Fruit fly (Drosophila melanogaster) whole organism, embryonic: ENCODE results near the gene CG5334.
A peak's percentile ranks its signal among the peaks of the same experiment; 100 is the strongest.

Source experiments
- Ada2b ChIP-seq: fragments of 200-800 bp; sonication (Bioruptor generic); IDR thresholded peaks from 2 replicates; pipeline ENCODE4 v1.3.6; 2022; ENCODE audit warnings: missing biosample characterization, missing genetic modification characterization
- CG10366 ChIP-seq: fragments of 200-800 bp; sonication (Bioruptor generic); IDR thresholded peaks from 2 replicates; pipeline ENCODE4 v1.3.6; 2022; ENCODE audit warnings: missing biosample characterization, missing genetic modification characterization
- CG10979 ChIP-seq: fragments of 200-800 bp; sonication (Bioruptor generic); optimal IDR thresholded peaks from 2 replicates; lab custom pipeline; 2018; ENCODE audit warnings: missing biosample characterization, mild to moderate bottlenecking, missing genetic modification characterization, moderate library complexity
- CG11247 ChIP-seq: fragments of 200-800 bp; sonication (Bioruptor generic); IDR thresholded peaks from 2 replicates; pipeline ENCODE4 v1.3.6; 2022; ENCODE audit warnings: missing biosample characterization, missing genetic modification characterization
- CG11695 ChIP-seq: fragments of 200-800 bp; sonication (Bioruptor generic); IDR thresholded peaks from 3 replicates; pipeline ENCODE4 v1.3.6; 2022; ENCODE audit warnings: missing biosample characterization, missing genetic modification characterization
- CG11696 ChIP-seq: fragments of 200-800 bp; sonication (Bioruptor generic); IDR thresholded peaks from 2 replicates; pipeline ENCODE4 v1.3.6; 2022; ENCODE audit warnings: missing biosample characterization, missing genetic modification characterization
- CG12236 ChIP-seq: fragments of 200-800 bp; sonication (Bioruptor generic); optimal IDR thresholded peaks from 2 replicates; lab custom pipeline; 2016; ENCODE audit warnings: missing biosample characterization, missing genetic modification characterization
- CG12744 ChIP-seq: fragments of 200-800 bp; sonication (Bioruptor generic); optimal IDR thresholded peaks from 2 replicates; lab custom pipeline; 2016; ENCODE audit warnings: missing biosample characterization, missing genetic modification characterization
- CG13624 ChIP-seq: fragments of 200-800 bp; sonication (Bioruptor generic); optimal IDR thresholded peaks from 2 replicates; lab custom pipeline; 2016; ENCODE audit warnings: missing biosample characterization, missing genetic modification characterization
- CG14860 ChIP-seq: fragments of 200-800 bp; sonication (Bioruptor generic); IDR thresholded peaks from 3 replicates; pipeline ENCODE4 v1.3.6; 2022; ENCODE audit warnings: missing biosample characterization, missing genetic modification characterization; ENCODE audit not compliant: partially characterized antibody
- CG16813 ChIP-seq: fragments of 200-800 bp; sonication (Bioruptor generic); IDR thresholded peaks from 3 replicates; pipeline ENCODE4 v1.3.6; 2022; ENCODE audit warnings: missing biosample characterization, missing genetic modification characterization; ENCODE audit not compliant: partially characterized antibody
- CG18262 ChIP-seq: fragments of 200-800 bp; optimal IDR thresholded peaks from 3 replicates; lab custom pipeline; 2019; ENCODE audit warnings: missing biosample characterization, mild to moderate bottlenecking, missing genetic modification characterization, moderate library complexity
- CG2712 ChIP-seq: fragments of 200-800 bp; optimal IDR thresholded peaks from 3 replicates; lab custom pipeline; 2019; ENCODE audit warnings: missing biosample characterization, mild to moderate bottlenecking, missing genetic modification characterization, moderate library complexity
- CG2875 ChIP-seq: fragments of 200-800 bp; sonication (Bioruptor generic); optimal IDR thresholded peaks from 2 replicates; lab custom pipeline; 2017; ENCODE audit warnings: missing biosample characterization, mild to moderate bottlenecking, missing genetic modification characterization, missing genetic modification reagents
- CG4424 ChIP-seq: fragments of 200-800 bp; sonication (Bioruptor generic); optimal IDR thresholded peaks from 3 replicates; lab custom pipeline; 2016; ENCODE audit warnings: missing biosample characterization, missing genetic modification characterization
- CG4707 ChIP-seq: fragments of 200-800 bp; sonication (Bioruptor generic); optimal IDR thresholded peaks from 2 replicates; lab custom pipeline; 2018; ENCODE audit warnings: missing biosample characterization, mild to moderate bottlenecking, missing genetic modification characterization, moderate library complexity
- CG6689 ChIP-seq: fragments of 200-800 bp; sonication (Bioruptor generic); IDR thresholded peaks from 2 replicates; pipeline ENCODE4 v1.3.6; 2022; ENCODE audit warnings: missing biosample characterization, missing genetic modification characterization
- CG7839 ChIP-seq: fragments of 200-800 bp; sonication (Bioruptor generic); optimal IDR thresholded peaks from 3 replicates; lab custom pipeline; 2018; ENCODE audit warnings: missing biosample characterization, mild to moderate bottlenecking, missing genetic modification characterization, moderate library complexity
- CG8944 ChIP-seq: fragments of 200-800 bp; sonication (Bioruptor generic); optimal IDR thresholded peaks from 3 replicates; lab custom pipeline; 2016; ENCODE audit warnings: missing biosample characterization, missing genetic modification characterization
- CG9797 ChIP-seq: fragments of 200-800 bp; sonication (Bioruptor generic); optimal IDR thresholded peaks from 3 replicates; lab custom pipeline; 2018; ENCODE audit warnings: missing biosample characterization, mild to moderate bottlenecking, missing genetic modification characterization
- D19A ChIP-seq: fragments of 200-800 bp; optimal IDR thresholded peaks from 3 replicates; lab custom pipeline; 2019; ENCODE audit warnings: missing biosample characterization, mild to moderate bottlenecking, missing genetic modification characterization, moderate library complexity
- D19B ChIP-seq: fragments of 200-800 bp; sonication (Bioruptor generic); optimal IDR thresholded peaks from 2 replicates; lab custom pipeline; 2017; ENCODE audit warnings: missing biosample characterization, mild to moderate bottlenecking, missing genetic modification characterization
- Deaf1 ChIP-seq: fragments of 200-800 bp; optimal IDR thresholded peaks from 3 replicates; lab custom pipeline; 2019; ENCODE audit warnings: missing biosample characterization, mild to moderate bottlenecking, missing genetic modification characterization, moderate library complexity
- Hr51 ChIP-seq, 2 experiments: fragments of 200-800 bp; sonication (Bioruptor generic); optimal IDR thresholded peaks; 2 replicates in 1 of 2; 3 replicates in 1 of 2; lab custom pipeline; 2016 to 2018; ENCODE audit warnings: missing biosample characterization in 2 of 2, missing genetic modification characterization in 2 of 2, mild to moderate bottlenecking in 1 of 2, moderate library complexity in 1 of 2
- Lhr ChIP-seq: fragments of 200-800 bp; sonication (Bioruptor generic); optimal IDR thresholded peaks from 3 replicates; lab custom pipeline; 2017; ENCODE audit warnings: mild to moderate bottlenecking, missing biosample characterization, missing genetic modification reagents, missing genetic modification characterization
- MBD-R2 ChIP-seq: fragments of 200-800 bp; sonication (Bioruptor generic); IDR thresholded peaks from 2 replicates; pipeline ENCODE4 v1.3.6; 2022; ENCODE audit warnings: missing biosample characterization, missing genetic modification characterization
- Med ChIP-seq: fragments of 200-800 bp; sonication (Bioruptor generic); peaks from one replicate; lab custom pipeline; 2016; ENCODE audit warnings: missing biosample characterization, missing genetic modification characterization, mild to moderate bottlenecking, inconsistent platforms, moderate library complexity
- Nf-YB ChIP-seq: fragments of 200-800 bp; sonication (Bioruptor generic); optimal IDR thresholded peaks from 3 replicates; lab custom pipeline; 2019; ENCODE audit warnings: missing biosample characterization, mild to moderate bottlenecking, missing genetic modification characterization, moderate library complexity
- Optix ChIP-seq: fragments of 200-800 bp; sonication (Bioruptor generic); IDR thresholded peaks from 3 replicates; pipeline ENCODE4 v1.3.6; 2022; ENCODE audit warnings: missing biosample characterization, missing genetic modification characterization
- Rfx ChIP-seq: fragments of 200-800 bp; sonication (Bioruptor generic); IDR thresholded peaks from 2 replicates; pipeline ENCODE4 v1.3.6; 2022; ENCODE audit warnings: missing biosample characterization, missing genetic modification characterization
- Sin3A ChIP-seq: fragments of >200 bp; optimal IDR thresholded peaks from 2 replicates; lab custom pipeline; 2018
- Six4 ChIP-seq: fragments of 200-800 bp; sonication (Bioruptor generic); optimal IDR thresholded peaks from 2 replicates; lab custom pipeline; 2016; ENCODE audit warnings: missing biosample characterization, missing genetic modification characterization
- al ChIP-seq: fragments of 200-800 bp; sonication (Bioruptor generic); IDR thresholded peaks from 2 replicates; pipeline ENCODE4 v1.3.6; 2022; ENCODE audit warnings: missing biosample characterization, missing genetic modification characterization
- ap ChIP-seq: fragments of 200-800 bp; sonication (Bioruptor generic); IDR thresholded peaks from 2 replicates; pipeline ENCODE4 v1.3.6; 2022; ENCODE audit warnings: missing biosample characterization, missing genetic modification characterization
- ci ChIP-seq: fragments of 200-800 bp; sonication (Bioruptor generic); IDR thresholded peaks from 3 replicates; pipeline ENCODE4 v1.3.6; 2022; ENCODE audit warnings: missing biosample characterization, missing genetic modification characterization
- dysf ChIP-seq: fragments of 200-800 bp; sonication (Bioruptor generic); IDR thresholded peaks from 3 replicates; pipeline ENCODE4 v1.3.6; 2022; ENCODE audit warnings: missing biosample characterization, missing genetic modification characterization
- gem ChIP-seq: fragments of 200-800 bp; sonication (Bioruptor generic); optimal IDR thresholded peaks from 2 replicates; lab custom pipeline; 2019; ENCODE audit warnings: missing biosample characterization, mild to moderate bottlenecking, missing genetic modification characterization, moderate library complexity
- gt ChIP-seq: fragments of 200-800 bp; sonication (Bioruptor generic); IDR thresholded peaks from 2 replicates; pipeline ENCODE4 v1.3.6; 2022; ENCODE audit warnings: missing biosample characterization, missing genetic modification characterization
- ind ChIP-seq: fragments of 200-800 bp; sonication (Bioruptor generic); optimal IDR thresholded peaks from 3 replicates; lab custom pipeline; 2016; ENCODE audit warnings: missing biosample characterization, missing genetic modification characterization
- lmd ChIP-seq: fragments of 200-800 bp; sonication (Bioruptor generic); IDR thresholded peaks from 2 replicates; pipeline ENCODE4 v1.3.6; 2022; ENCODE audit warnings: missing biosample characterization, missing genetic modification characterization
- nmo ChIP-seq: fragments of 200-800 bp; sonication (Bioruptor generic); optimal IDR thresholded peaks from 2 replicates; lab custom pipeline; 2018; ENCODE audit warnings: missing biosample characterization, mild to moderate bottlenecking, missing genetic modification characterization, moderate library complexity
- pan ChIP-seq, 4 experiments: fragments of >200 bp in 3 of 4; fragments of 200-800 bp in 1 of 4; sonication (Bioruptor generic) in 1 of 4; optimal IDR thresholded peaks in 3 of 4; IDR thresholded peaks in 1 of 4; 2 replicates each; pipeline versions ENCODE4 v1.3.6 to Lab custom; 2017 to 2022; ENCODE audit warnings: missing biosample characterization in 2 of 4, missing genetic modification characterization in 2 of 4, mixed read lengths in 1 of 4
- sc ChIP-seq, 3 experiments: fragments of >200 bp in 2 of 3; fragments of 200-800 bp in 1 of 3; sonication (Bioruptor generic) in 1 of 3; optimal IDR thresholded peaks; 2 replicates in 2 of 3; 3 replicates in 1 of 3; lab custom pipeline; 2017; ENCODE audit warnings: mild to moderate bottlenecking in 1 of 3, missing biosample characterization in 1 of 3, missing genetic modification characterization in 1 of 3, missing genetic modification reagents in 1 of 3
- sisA ChIP-seq: fragments of 200-800 bp; sonication (Bioruptor generic); IDR thresholded peaks from 2 replicates; pipeline ENCODE4 v1.3.6; 2022; ENCODE audit warnings: missing biosample characterization, missing genetic modification characterization
- slp2 ChIP-seq: fragments of 200-800 bp; sonication (Bioruptor generic); optimal IDR thresholded peaks from 2 replicates; lab custom pipeline; 2016; ENCODE audit warnings: missing biosample characterization, missing genetic modification characterization
- stc ChIP-seq: fragments of 200-800 bp; sonication (Bioruptor generic); IDR thresholded peaks from 2 replicates; pipeline ENCODE4 v1.3.6; 2022; ENCODE audit warnings: missing biosample characterization, missing genetic modification characterization
- tap ChIP-seq: fragments of 200-800 bp; optimal IDR thresholded peaks from 3 replicates; lab custom pipeline; 2019; ENCODE audit warnings: missing biosample characterization, mild to moderate bottlenecking, missing genetic modification characterization, moderate library complexity
- tgo ChIP-seq: fragments of 200-800 bp; sonication (Bioruptor generic); IDR thresholded peaks from 3 replicates; pipeline ENCODE4 v1.3.6; 2022; ENCODE audit warnings: missing biosample characterization, missing genetic modification characterization
- tio ChIP-seq: fragments of 200-800 bp; sonication (Bioruptor generic); optimal IDR thresholded peaks from 2 replicates; lab custom pipeline; 2017; ENCODE audit warnings: missing biosample characterization, missing genetic modification characterization, inconsistent platforms
- tup ChIP-seq: fragments of 200-800 bp; sonication (Bioruptor generic); optimal IDR thresholded peaks from 2 replicates; lab custom pipeline; 2016; ENCODE audit warnings: missing biosample characterization, mild to moderate bottlenecking, missing genetic modification characterization, moderate library complexity
- vvl ChIP-seq: fragments of 200-800 bp; sonication (Bioruptor generic); IDR thresholded peaks from 2 replicates; pipeline ENCODE4 v1.3.6; 2022; ENCODE audit warnings: missing biosample characterization, missing genetic modification characterization
- zfh2 ChIP-seq: fragments of 200-800 bp; sonication (Bioruptor generic); optimal IDR thresholded peaks from 2 replicates; lab custom pipeline; 2016; ENCODE audit warnings: missing biosample characterization, missing genetic modification characterization

The CG5334 gene

dm6 chrX:14810433-14810832 lies 35.3 kb downstream of the CG5334 start (continued):
- TF ChIP-seq CG16813 (GFP tag; lab: Robert Waterston, UW), result no peak
- no peak for TF ChIP-seq Nf-YB
- no peak for TF ChIP-seq CG12744
- TF ChIP-seq dysf, result 0 out of 3 replicates have a peak, but pooled peaks have one; percentile 28
- TF ChIP-seq Sin3A (lab: Kevin White, UChicago), result no peak
- no peak for TF ChIP-seq tio
- peak; percentile 9; the same call in 1 of the 2 replicates for TF ChIP-seq vvl
- TF ChIP-seq ci (GFP tag; lab: Robert Waterston, UW), result no peak
- TF ChIP-seq gt (GFP tag; lab: Robert Waterston, UW), result no peak
- peak; percentile 15; the same call in 1 of the 2 replicates for TF ChIP-seq Rfx
- TF ChIP-seq CG9797 (GFP tag; lab: Kevin White, UChicago), result no peak
- TF ChIP-seq CG14860 (GFP tag; lab: Robert Waterston, UW), result no peak
- TF ChIP-seq D19A (tag; lab: Kevin White, UChicago), result no peak
- 0 out of 2 replicates have a peak, but pooled peaks have one; percentile 34 for TF ChIP-seq stc
- peak; percentile 15 for TF ChIP-seq CG10979 (tag; lab: Kevin White, UChicago)
- no peak for TF ChIP-seq Deaf1
- TF ChIP-seq Lhr, result no peak
- TF ChIP-seq slp2 (GFP tag; lab: Kevin White, UChicago), result no peak
- no peak for TF ChIP-seq Ada2b (GFP tag; lab: Robert Waterston, UW)
- peak; percentile 37 for TF ChIP-seq CG2712
- no peak for TF ChIP-seq CG8944 (GFP tag; lab: Kevin White, UChicago)
- TF ChIP-seq CG13624 (GFP tag; lab: Kevin White, UChicago), result no peak
- TF ChIP-seq nmo (GFP tag; lab: Kevin White, UChicago), result peak; percentile 33
- TF ChIP-seq D19B (GFP tag; lab: Kevin White, UChicago), result peak; percentile 83
- no peak for TF ChIP-seq CG12236 (GFP tag; lab: Kevin White, UChicago)
- TF ChIP-seq CG11695 (GFP tag; lab: Robert Waterston, UW), result no peak
- peak; percentile 42 for TF ChIP-seq CG18262 (tag; lab: Kevin White, UChicago)
- TF ChIP-seq CG11247 (GFP tag; lab: Robert Waterston, UW), result no peak
- no peak for TF ChIP-seq Hr51 (GFP tag; optimal IDR thresholded peaks at IDR 0.05; lab: Kevin White, UChicago)
- TF ChIP-seq CG6689 (GFP tag; lab: Robert Waterston, UW), result peak; percentile 39; the same call in 1 of the 2 replicates
- TF ChIP-seq Six4 (GFP tag; lab: Kevin White, UChicago), result no peak
- no peak for TF ChIP-seq CG4707 (GFP tag; lab: Kevin White, UChicago)
- TF ChIP-seq sc (optimal IDR thresholded peaks at IDR 0.05; lab: Kevin White, UChicago), result no peak
- no peak for TF ChIP-seq sc (GFP tag; optimal IDR thresholded peaks at IDR 0.05; lab: Kevin White, UChicago)

- TF ChIP-seq Rfx, result no peak
- no peak for TF ChIP-seq Optix
- TF ChIP-seq tup (GFP tag; lab: Kevin White, UChicago), result no peak
- TF ChIP-seq CG2875 (GFP tag; lab: Kevin White, UChicago), result no peak
- TF ChIP-seq sisA (GFP tag; lab: Robert Waterston, UW), result no peak
- no peak for TF ChIP-seq ap
- TF ChIP-seq tgo (GFP tag; lab: Robert Waterston, UW), result no peak
- no peak for TF ChIP-seq pan (optimal IDR thresholded peaks at IDR 0.05; lab: Kevin White, UChicago)
- TF ChIP-seq pan (GFP tag; optimal IDR thresholded peaks at IDR 0.05 in 1 of 2, IDR thresholded peaks at IDR 0.05 in 1 of 2), result no peak
- TF ChIP-seq CG11696 (GFP tag; lab: Robert Waterston, UW), result no peak
- no peak; the same call in 1 of the 2 replicates for TF ChIP-seq al (GFP tag; lab: Robert Waterston, UW)
- peak; percentile 18; the same call in 1 of the 2 replicates for TF ChIP-seq MBD-R2 (GFP tag; lab: Robert Waterston, UW)
- peak; percentile 9 for TF ChIP-seq zfh2 (GFP tag; lab: Kevin White, UChicago)
- TF ChIP-seq gem (tag; lab: Kevin White, UChicago), result peak; percentile 18
- TF ChIP-seq tap (tag; lab: Kevin White, UChicago), result no peak
- no peak for TF ChIP-seq CG7839 (tag; lab: Kevin White, UChicago)
- no peak for TF ChIP-seq Med
- TF ChIP-seq lmd (GFP tag; lab: Robert Waterston, UW), result peak; percentile 13; the same call in 1 of the 2 replicates
- TF ChIP-seq ind (GFP tag; lab: Kevin White, UChicago), result peak; percentile 5
- no peak for TF ChIP-seq CG10366
- no peak for TF ChIP-seq CG4424
These were observed 37.1 kb downstream of the CG5334 start for dm6 chrX:14812239-14812638.
